Worm (Caenorhabditis elegans): Measurements from ENCODE around the gene Y113G7C.1.

The Y113G7C.1 gene

DNA sequence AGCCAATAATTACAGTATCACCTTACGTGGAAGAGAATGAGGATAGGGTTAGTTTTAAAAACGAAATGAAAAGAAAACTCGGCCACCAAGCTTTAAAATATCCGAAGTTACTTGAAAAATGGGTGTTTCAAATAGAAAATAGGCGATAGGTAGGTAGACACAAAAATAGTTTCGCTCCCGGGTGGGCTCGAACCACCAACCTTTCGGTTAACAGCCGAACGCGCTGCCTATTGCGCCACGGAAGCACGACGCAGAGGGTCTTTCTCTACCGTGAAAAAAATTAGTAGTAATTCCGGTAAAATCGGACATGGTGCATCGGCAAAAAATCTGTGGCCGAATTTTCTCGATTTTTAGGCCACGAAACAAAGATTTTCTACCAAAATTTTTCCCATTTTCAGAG is 30.1 kb downstream of the Y113G7C.1 start:
- TF ChIP-seq unc-42 (tag; optimal IDR thresholded peaks at IDR 0.05) (no peak), ref-2 (tag; optimal IDR thresholded peaks at IDR 0.05) (no peak), C08G9.2 (tag; optimal IDR thresholded peaks at IDR 0.05) (no peak)

DNA sequence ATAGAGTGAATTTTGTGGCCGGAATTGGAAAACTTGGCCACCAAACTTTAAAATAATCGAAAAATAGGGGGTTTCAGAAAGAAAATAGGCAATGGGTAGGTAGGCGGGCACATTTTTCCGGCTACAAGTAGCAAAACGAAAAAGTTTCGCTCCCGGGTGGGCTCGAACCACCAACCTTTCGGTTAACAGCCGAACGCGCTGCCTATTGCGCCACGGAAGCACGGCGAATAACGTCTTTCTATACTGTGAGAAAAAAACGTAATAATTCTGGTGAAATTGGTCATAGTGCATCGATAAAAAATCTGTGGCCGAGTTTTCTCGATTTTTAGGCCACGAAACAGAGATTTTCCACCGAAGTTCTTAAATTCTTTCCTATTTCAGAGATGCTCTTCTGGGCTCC is 32.8 kb downstream of the Y113G7C.1 start:
- TF ChIP-seq odd-2 (tag; optimal IDR thresholded peaks at IDR 0.05) (no peak), fkh-10 (GFP tag; optimal IDR thresholded peaks at IDR 0.05) (no peak), Y22D7AL.16 (tag; optimal IDR thresholded peaks at IDR 0.05) (no peak), ceh-19 (GFP tag; optimal IDR thresholded peaks at IDR 0.05) (no peak)

DNA sequence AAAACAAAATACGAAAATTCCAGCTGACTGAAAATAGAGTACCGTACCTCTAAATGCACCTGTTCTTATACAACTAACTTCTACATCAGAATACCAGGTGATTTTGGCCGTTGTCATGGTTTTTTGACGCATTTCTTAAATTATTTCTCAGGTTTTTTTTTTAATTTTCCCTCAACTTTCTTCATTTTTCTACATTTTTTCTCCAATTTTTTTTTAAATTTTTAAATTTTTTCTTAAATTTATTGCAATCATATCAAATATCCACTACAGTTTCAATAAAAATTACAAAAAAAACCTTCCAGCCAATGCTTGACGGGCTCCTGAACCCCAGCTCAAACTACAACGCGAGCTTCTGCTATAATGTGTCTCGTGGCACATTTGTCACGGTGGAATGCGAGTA is 33.7 kb downstream of the Y113G7C.1 start, which contains the start of gene K02E2.1:
TSS of gene K02E2.1 (plus strand) at position 301 of the 400 bp plus-strand sequence.
- TF ChIP-seq pat-9 (tag; optimal IDR thresholded peaks at IDR 0.05): no peak
- TF ChIP-seq mec-3 (tag; optimal IDR thresholded peaks at IDR 0.05; ENCODE audit: borderline replicate concordance): no peak
- TF ChIP-seq sox-2 (GFP tag; IDR thresholded peaks at IDR 0.05): no peak
- TF ChIP-seq hlh-6 (tag; optimal IDR thresholded peaks at IDR 0.05): no peak
- TF ChIP-seq syd-9 (tag; optimal IDR thresholded peaks at IDR 0.05): no peak
- TF ChIP-seq eyg-1 (tag; optimal IDR thresholded peaks at IDR 0.05): no peak
- no peak for TF ChIP-seq tbx-7 (tag; optimal IDR thresholded peaks at IDR 0.05)
- no peak for TF ChIP-seq zip-5 (tag; optimal IDR thresholded peaks at IDR 0.05)
- no peak for TF ChIP-seq ceh-31 (tag; optimal IDR thresholded peaks at IDR 0.05)
- TF ChIP-seq lin-11 (tag; optimal IDR thresholded peaks at IDR 0.05): no peak
- no peak for TF ChIP-seq pag-3 (tag; optimal IDR thresholded peaks at IDR 0.05; ENCODE audit: borderline replicate concordance)
- TF ChIP-seq rnt-1 (tag; optimal IDR thresholded peaks at IDR 0.05): no peak
- no peak for TF ChIP-seq ztf-16 (tag; optimal IDR thresholded peaks at IDR 0.05)
- no peak for TF ChIP-seq ceh-2 (tag; optimal IDR thresholded peaks at IDR 0.05)
- no peak for TF ChIP-seq elt-4 (tag; optimal IDR thresholded peaks at IDR 0.05)
- TF ChIP-seq unc-86 (tag; optimal IDR thresholded peaks at IDR 0.05): no peak
- TF ChIP-seq sdc-2 (tag; optimal IDR thresholded peaks at IDR 0.05): no peak
- no peak for TF ChIP-seq ama-1 (optimal IDR thresholded peaks at IDR 0.05)

DNA sequence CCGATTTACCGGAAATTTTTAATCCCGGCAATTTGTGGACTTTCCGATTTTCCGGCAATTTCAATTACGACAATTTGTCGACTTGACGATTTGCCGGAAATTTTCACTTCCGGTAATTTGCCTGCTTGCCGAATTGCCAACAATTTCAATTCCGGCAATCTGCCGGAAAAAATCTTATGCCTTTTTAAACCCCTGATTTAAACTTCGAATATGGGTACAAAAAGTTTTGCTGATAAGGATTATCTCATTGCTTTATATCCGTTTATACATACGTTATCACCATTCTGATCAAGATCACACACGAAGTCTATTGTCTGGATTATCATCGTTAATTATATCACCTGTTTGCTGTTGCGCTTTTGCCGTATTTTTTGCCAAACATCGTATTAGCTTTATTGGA is 38.9 kb downstream of the Y113G7C.1 start, which contains the start of gene grd-11:
TSS of gene grd-11 (plus strand) at position 301 of the 400 bp plus-strand sequence.
- TF ChIP-seq sox-2 (GFP tag; IDR thresholded peaks at IDR 0.05) (no peak), lin-11 (tag; optimal IDR thresholded peaks at IDR 0.05) (no peak), unc-86 (tag; optimal IDR thresholded peaks at IDR 0.05) (no peak), fkh-10 (GFP tag; optimal IDR thresholded peaks at IDR 0.05) (no peak), pat-9 (tag; optimal IDR thresholded peaks at IDR 0.05) (no peak), npax-4 (tag; optimal IDR thresholded peaks at IDR 0.05) (no peak), ceh-34 (tag; optimal IDR thresholded peaks at IDR 0.05) (no peak), unc-3 (GFP tag; conservative IDR thresholded peaks at IDR 0.05) (no peak), unc-3 (tag; optimal IDR thresholded peaks at IDR 0.05) (no peak), pros-1 (tag; optimal IDR thresholded peaks at IDR 0.05) (no peak), fax-1 (tag; optimal IDR thresholded peaks at IDR 0.05) (no peak), hlh-6 (tag; optimal IDR thresholded peaks at IDR 0.05) (no peak), ahr-1 (tag; optimal IDR thresholded peaks at IDR 0.05) (no peak), tbx-2 (tag; optimal IDR thresholded peaks at IDR 0.05) (no peak), K02D7.2 (tag; optimal IDR thresholded peaks at IDR 0.05) (no peak), pqm-1 (tag; optimal IDR thresholded peaks at IDR 0.05) (no peak), dve-1 (tag; optimal IDR thresholded peaks at IDR 0.05) (no peak), ceh-18 (tag; optimal IDR thresholded peaks at IDR 0.05) (no peak)

DNA sequence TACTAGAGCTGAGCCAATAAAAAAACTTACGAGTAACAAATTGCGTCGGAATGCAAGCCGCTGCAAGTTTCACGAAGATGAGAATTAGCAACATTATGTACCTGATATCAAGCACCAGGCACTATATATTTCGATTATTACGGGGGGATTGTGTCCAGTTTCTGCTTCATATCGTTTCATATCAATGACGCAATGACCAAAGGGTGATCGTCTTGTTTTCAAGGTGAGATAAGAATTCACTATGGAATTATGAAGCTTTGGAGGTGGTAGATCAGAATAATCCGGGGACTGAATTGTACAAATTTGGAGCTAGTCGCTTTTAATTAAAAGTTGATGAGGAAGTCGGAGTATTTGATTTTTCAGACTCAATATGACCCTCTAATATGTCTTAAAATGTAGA is 49.3 kb downstream of the Y113G7C.1 start, which contains the start of gene K02E2.8:
TSS of gene K02E2.8 (minus strand) at position 101 of the 400 bp plus-strand sequence.
- TF ChIP-seq pax-1 (tag; optimal IDR thresholded peaks at IDR 0.05) (no peak), che-1 (tag; optimal IDR thresholded peaks at IDR 0.05) (no peak), ceh-2 (tag; optimal IDR thresholded peaks at IDR 0.05) (no peak), C08G9.2 (tag; optimal IDR thresholded peaks at IDR 0.05) (no peak), elt-4 (tag; optimal IDR thresholded peaks at IDR 0.05) (no peak)

Data from whole organism, late embryonic.